Worm (Caenorhabditis elegans) whole organism, late embryonic: ENCODE measurements around the gene sax-2.

Experiments used
- ama-1 ChIP-seq: fragments of 150-350 bp; optimal IDR thresholded peaks from 2 replicates; lab custom pipeline; 2014
- ceh-19 ChIP-seq: fragments of 200-800 bp; sonication (Bioruptor generic); optimal IDR thresholded peaks from 2 replicates; lab custom pipeline; 2018; ENCODE audit warnings: mild to moderate bottlenecking, missing genetic modification characterization, missing compliant biosample characterization
- ceh-45 ChIP-seq: fragments of 200-800 bp; sonication (Bioruptor generic); IDR thresholded peaks from 2 replicates; pipeline ENCODE4 v1.3.6; 2022; ENCODE audit warnings: missing genetic modification reagents, missing genetic modification characterization, missing compliant biosample characterization
- ceh-9 ChIP-seq: sonication (generic microtip); optimal IDR thresholded peaks from 2 replicates; lab custom pipeline; 2016; ENCODE audit warnings: mild to moderate bottlenecking, missing genetic modification characterization, inconsistent platforms, missing compliant biosample characterization
- dve-1 ChIP-seq: sonication (generic microtip); optimal IDR thresholded peaks from 2 replicates; lab custom pipeline; 2017; ENCODE audit warnings: antibody characterized with exemption, mild to moderate bottlenecking, missing genetic modification characterization, missing compliant biosample characterization
- ets-4 ChIP-seq: sonication (generic microtip); optimal IDR thresholded peaks from 2 replicates; lab custom pipeline; 2016; ENCODE audit warnings: missing genetic modification characterization, missing compliant biosample characterization
- nhr-11 ChIP-seq: fragments of 150-350 bp; optimal IDR thresholded peaks from 2 replicates; lab custom pipeline; 2014; ENCODE audit warnings: missing biosample characterization, missing genetic modification characterization
- pat-9 ChIP-seq: fragments of 200-800 bp; sonication (Bioruptor generic); optimal IDR thresholded peaks from 2 replicates; lab custom pipeline; 2018; ENCODE audit warnings: mild to moderate bottlenecking, missing genetic modification characterization, moderate library complexity, missing compliant biosample characterization
- pha-4 ChIP-seq: fragments of 150-350 bp; optimal IDR thresholded peaks from 2 replicates; lab custom pipeline; 2018; ENCODE audit warnings: missing biosample characterization, missing genetic modification reagents, missing genetic modification characterization
- pqm-1 ChIP-seq: sonication (generic microtip); optimal IDR thresholded peaks from 2 replicates; lab custom pipeline; 2016; ENCODE audit warnings: missing genetic modification characterization, missing compliant biosample characterization
- pros-1 ChIP-seq: fragments of 150-350 bp; optimal IDR thresholded peaks from 2 replicates; lab custom pipeline; 2014; ENCODE audit warnings: missing biosample characterization, missing genetic modification reagents, missing genetic modification characterization
- tbx-2 ChIP-seq: sonication (generic microtip); optimal IDR thresholded peaks from 2 replicates; lab custom pipeline; 2016; ENCODE audit warnings: missing genetic modification characterization, missing compliant biosample characterization

- TF ChIP-seq pros-1 (tag; lab: Kevin White, UChicago) (no peak), pat-9 (tag; lab: Kevin White, UChicago) (no peak), ceh-9 (tag; lab: Kevin White, UChicago) (no peak), ets-4 (tag; lab: Kevin White, UChicago) (no peak), dve-1 (no peak), pqm-1 (no peak), nhr-11 (tag; lab: Kevin White, UChicago) (no peak), ceh-19 (GFP tag; lab: Kevin White, UChicago) (no peak), pha-4 (tag; lab: Kevin White, UChicago) (no peak), ceh-45 (GFP tag; lab: Robert Waterston, UW) (no peak), ama-1 (no peak), tbx-2 (tag; lab: Kevin White, UChicago) (no peak)
These were observed 40.0 kb downstream of the sax-2 start, which contains the start of gene Y54H5A.2 for ce11 chrIII:5149478-5149877.
